Worm (Caenorhabditis elegans) whole organism, young adult: ENCODE results near the gene dph-1.
A peak's percentile ranks its signal among the peaks of the same experiment; 100 is the strongest.

ENCODE experiments used
- B0019.2 ChIP-seq: fragments of 200-800 bp; sonication (Bioruptor generic); conservative IDR thresholded peaks from 2 replicates; pipeline ENCODE4 v1.3.6; 2022; ENCODE audit warnings: missing genetic modification reagents, missing genetic modification characterization, missing compliant biosample characterization
- B0261.1 ChIP-seq: sonication (generic microtip); optimal IDR thresholded peaks from 2 replicates; lab custom pipeline; 2016; ENCODE audit warnings: mild to moderate bottlenecking, missing genetic modification characterization, moderate library complexity, missing compliant biosample characterization
- C06A6.2 ChIP-seq: fragments of 200-800 bp; sonication (Bioruptor generic); conservative IDR thresholded peaks from 2 replicates; pipeline ENCODE4 v1.3.6; 2022; ENCODE audit warnings: missing genetic modification characterization, missing compliant biosample characterization
- C17E4.6 ChIP-seq: fragments of 200-800 bp; sonication (Bioruptor generic); IDR thresholded peaks from 2 replicates; pipeline ENCODE4 v1.3.6; 2022; ENCODE audit warnings: missing genetic modification reagents, missing genetic modification characterization, missing compliant biosample characterization
- D2030.7 ChIP-seq: fragments of 200-800 bp; sonication (Bioruptor generic); IDR thresholded peaks from 2 replicates; pipeline ENCODE4 v1.3.6; 2022; ENCODE audit warnings: missing genetic modification reagents, missing genetic modification characterization, missing compliant biosample characterization
- F10E7.11 ChIP-seq: sonication (generic microtip); optimal IDR thresholded peaks from 2 replicates; lab custom pipeline; 2017; ENCODE audit warnings: mild to moderate bottlenecking, missing genetic modification characterization, moderate library complexity, missing compliant biosample characterization
- F22D6.2 ChIP-seq: sonication (generic microtip); optimal IDR thresholded peaks from 2 replicates; lab custom pipeline; 2016; ENCODE audit warnings: mild to moderate bottlenecking, missing genetic modification characterization, missing compliant biosample characterization
- F39B2.1 ChIP-seq: fragments of 200-800 bp; sonication (Bioruptor generic); IDR thresholded peaks from 2 replicates; pipeline ENCODE4 v1.3.6; 2022; ENCODE audit warnings: missing genetic modification reagents, missing genetic modification characterization, missing compliant biosample characterization
- F57C9.4 ChIP-seq: sonication (generic microtip); optimal IDR thresholded peaks from 2 replicates; lab custom pipeline; 2017; ENCODE audit warnings: mild to moderate bottlenecking, missing genetic modification characterization, missing compliant biosample characterization
- K11D2.4 ChIP-seq: fragments of 200-800 bp; sonication (Bioruptor generic); IDR thresholded peaks from 2 replicates; pipeline ENCODE4 v1.3.6; 2022; ENCODE audit warnings: missing genetic modification reagents, missing genetic modification characterization, missing compliant biosample characterization
- T26A5.8 ChIP-seq: sonication (generic microtip); optimal IDR thresholded peaks from 2 replicates; lab custom pipeline; 2016; ENCODE audit warnings: missing genetic modification characterization, missing compliant biosample characterization
- Y53G8AR.9 ChIP-seq: fragments of 200-800 bp; sonication (Bioruptor generic); conservative IDR thresholded peaks from 2 replicates; pipeline ENCODE4 v1.3.6; 2022; ENCODE audit warnings: missing genetic modification reagents, missing genetic modification characterization, missing compliant biosample characterization
- Y56A3A.18 ChIP-seq: fragments of 200-800 bp; sonication (Bioruptor generic); IDR thresholded peaks from 2 replicates; pipeline ENCODE4 v1.3.6; 2022; ENCODE audit warnings: missing genetic modification reagents, missing genetic modification characterization, missing compliant biosample characterization
- ama-1 ChIP-seq, 3 experiments: fragments of 150-350 bp in 1 of 3; sonication (generic microtip) in 2 of 3; optimal IDR thresholded peaks; 2 replicates each; lab custom pipeline; 2014 to 2018; ENCODE audit warnings: missing biosample characterization in 2 of 3, missing genetic modification characterization in 2 of 3, missing genetic modification reagents in 2 of 3
- aptf-2 ChIP-seq: fragments of 200-800 bp; sonication (Bioruptor generic); conservative IDR thresholded peaks from 2 replicates; pipeline ENCODE4 v1.3.6; 2022; ENCODE audit warnings: missing genetic modification reagents, missing genetic modification characterization, missing compliant biosample characterization
- aptf-3 ChIP-seq: fragments of 200-800 bp; sonication (Bioruptor generic); IDR thresholded peaks from 2 replicates; pipeline ENCODE4 v1.3.6; 2022; ENCODE audit warnings: missing genetic modification characterization, missing compliant biosample characterization
- attf-3 ChIP-seq: fragments of 200-800 bp; sonication (Bioruptor generic); conservative IDR thresholded peaks from 2 replicates; pipeline ENCODE4 v1.3.6; 2022; ENCODE audit warnings: missing genetic modification reagents, missing genetic modification characterization, missing compliant biosample characterization
- attf-5 ChIP-seq: fragments of 200-800 bp; sonication (Bioruptor generic); optimal IDR thresholded peaks from 2 replicates; lab custom pipeline; 2018; ENCODE audit warnings: mild to moderate bottlenecking, missing genetic modification characterization, missing compliant biosample characterization
- attf-6 ChIP-seq: fragments of 200-800 bp; sonication (Bioruptor generic); IDR thresholded peaks from 2 replicates; pipeline ENCODE4 v1.3.6; 2022; ENCODE audit warnings: missing genetic modification reagents, missing genetic modification characterization, missing compliant biosample characterization
- ccch-3 ChIP-seq: fragments of 200-800 bp; sonication (Bioruptor generic); optimal IDR thresholded peaks from 2 replicates; lab custom pipeline; 2018; ENCODE audit warnings: mild to moderate bottlenecking, missing genetic modification characterization, missing compliant biosample characterization
- cebp-2 ChIP-seq: fragments of 200-800 bp; sonication (Bioruptor generic); IDR thresholded peaks from 2 replicates; pipeline ENCODE4 v1.3.6; 2022; ENCODE audit warnings: missing genetic modification characterization, missing compliant biosample characterization
- ceh-27 ChIP-seq: fragments of 200-800 bp; sonication (Bioruptor generic); optimal IDR thresholded peaks from 2 replicates; lab custom pipeline; 2018; ENCODE audit warnings: mild to moderate bottlenecking, missing genetic modification characterization, moderate library complexity, missing compliant biosample characterization
- ceh-40 ChIP-seq: fragments of 200-800 bp; sonication (Bioruptor generic); IDR thresholded peaks from 2 replicates; pipeline ENCODE4 v1.3.6; 2022; ENCODE audit warnings: missing genetic modification characterization, missing compliant biosample characterization
- chd-7 ChIP-seq: sonication (generic microtip); optimal IDR thresholded peaks from 2 replicates; lab custom pipeline; 2016; ENCODE audit warnings: mild to moderate bottlenecking, missing genetic modification characterization, moderate library complexity, missing compliant biosample characterization
- dox-1 ChIP-seq: fragments of 200-800 bp; sonication (Bioruptor generic); IDR thresholded peaks from 2 replicates; pipeline ENCODE4 v1.3.6; 2022; ENCODE audit warnings: missing genetic modification reagents, missing genetic modification characterization, missing compliant biosample characterization
- egl-18 ChIP-seq: fragments of 200-800 bp; sonication (Bioruptor generic); IDR thresholded peaks from 2 replicates; pipeline ENCODE4 v1.3.6; 2022; ENCODE audit warnings: missing genetic modification reagents, missing genetic modification characterization, missing compliant biosample characterization
- hlh-12 ChIP-seq: sonication (generic microtip); optimal IDR thresholded peaks from 2 replicates; lab custom pipeline; 2016; ENCODE audit warnings: missing genetic modification characterization, missing compliant biosample characterization
- hmg-1.2 ChIP-seq: fragments of 200-800 bp; sonication (Bioruptor generic); IDR thresholded peaks from 2 replicates; pipeline ENCODE4 v1.3.6; 2022; ENCODE audit warnings: missing genetic modification reagents, missing genetic modification characterization, missing compliant biosample characterization
- hmg-20 ChIP-seq: fragments of 200-800 bp; sonication (Bioruptor generic); IDR thresholded peaks from 2 replicates; pipeline ENCODE4 v1.3.6; 2022; ENCODE audit warnings: missing genetic modification reagents, missing genetic modification characterization, missing compliant biosample characterization
- hsf-1 ChIP-seq: fragments of 200-800 bp; sonication (Bioruptor generic); IDR thresholded peaks from 2 replicates; pipeline ENCODE4 v1.3.6; 2022; ENCODE audit warnings: missing genetic modification reagents, missing genetic modification characterization, missing compliant biosample characterization
- lin-40 ChIP-seq: sonication (generic microtip); optimal IDR thresholded peaks from 2 replicates; lab custom pipeline; 2016; ENCODE audit warnings: missing genetic modification characterization, mild to moderate bottlenecking, missing compliant biosample characterization, missing genotype, missing genetic modification reagents
- lin-54 ChIP-seq: fragments of 200-800 bp; sonication (Bioruptor generic); optimal IDR thresholded peaks from 2 replicates; lab custom pipeline; 2018; ENCODE audit warnings: mild to moderate bottlenecking, missing genetic modification characterization, missing compliant biosample characterization
- madf-6 ChIP-seq: fragments of 200-800 bp; sonication (Bioruptor generic); IDR thresholded peaks from 2 replicates; pipeline ENCODE4 v1.3.6; 2022; ENCODE audit warnings: missing genetic modification reagents, missing genetic modification characterization, missing compliant biosample characterization
- madf-8 ChIP-seq: fragments of 200-800 bp; sonication (Bioruptor generic); conservative IDR thresholded peaks from 2 replicates; pipeline ENCODE4 v1.3.6; 2022; ENCODE audit warnings: missing genetic modification reagents, missing genetic modification characterization, missing compliant biosample characterization
- mel-28 ChIP-seq: sonication (generic microtip); optimal IDR thresholded peaks from 2 replicates; lab custom pipeline; 2016; ENCODE audit warnings: borderline replicate concordance, mild to moderate bottlenecking, missing genetic modification characterization, missing compliant biosample characterization
- nfya-1 ChIP-seq: sonication (generic microtip); optimal IDR thresholded peaks from 2 replicates; lab custom pipeline; 2017; ENCODE audit warnings: antibody characterized with exemption, missing compliant biosample characterization, missing genetic modification characterization, borderline replicate concordance; ENCODE audit not compliant: insufficient read depth
- nhr-179 ChIP-seq: sonication (generic microtip); optimal IDR thresholded peaks from 2 replicates; lab custom pipeline; 2016; ENCODE audit warnings: mild to moderate bottlenecking, missing genetic modification characterization, missing compliant biosample characterization
- nhr-80 ChIP-seq: sonication (generic microtip); optimal IDR thresholded peaks from 2 replicates; lab custom pipeline; 2016; ENCODE audit warnings: missing genetic modification characterization, missing compliant biosample characterization
- nhr-90 ChIP-seq: sonication (generic microtip); optimal IDR thresholded peaks from 2 replicates; lab custom pipeline; 2016; ENCODE audit warnings: missing genotype, mild to moderate bottlenecking, missing genetic modification characterization, missing compliant biosample characterization
- pbrm-1 ChIP-seq: fragments of 200-800 bp; sonication (Bioruptor generic); IDR thresholded peaks from 2 replicates; pipeline ENCODE4 v1.3.6; 2022; ENCODE audit warnings: missing genetic modification reagents, missing genetic modification characterization, missing compliant biosample characterization
- rec-8 ChIP-seq, 2 experiments: sonication (generic microtip); optimal IDR thresholded peaks; 2 replicates each; lab custom pipeline; 2016; ENCODE audit warnings: mild to moderate bottlenecking in 2 of 2, missing genetic modification characterization in 2 of 2, missing genetic modification reagents in 2 of 2, missing genotype in 2 of 2, missing biosample characterization in 1 of 2, missing compliant biosample characterization in 1 of 2, moderate library complexity in 1 of 2
- repo-1 ChIP-seq: sonication (generic microtip); optimal IDR thresholded peaks from 2 replicates; lab custom pipeline; 2017; ENCODE audit warnings: mild to moderate bottlenecking, missing genetic modification characterization, missing compliant biosample characterization
- sdz-38 ChIP-seq: sonication (generic microtip); optimal IDR thresholded peaks from 2 replicates; lab custom pipeline; 2016; ENCODE audit warnings: missing genotype, missing genetic modification characterization, missing compliant biosample characterization
- snpc-1.3 ChIP-seq: sonication (generic microtip); optimal IDR thresholded peaks from 2 replicates; lab custom pipeline; 2017; ENCODE audit warnings: missing genetic modification characterization, mild to moderate bottlenecking, missing compliant biosample characterization, antibody characterized with exemption, moderate library complexity, missing genotype, missing genetic modification reagents; ENCODE audit not compliant: insufficient read depth
- unc-130 ChIP-seq: sonication (generic microtip); optimal IDR thresholded peaks from 2 replicates; lab custom pipeline; 2016; ENCODE audit warnings: missing genetic modification reagents, missing genetic modification characterization, missing compliant biosample characterization
- zfh-2 ChIP-seq: fragments of 200-800 bp; sonication (Bioruptor generic); conservative IDR thresholded peaks from 2 replicates; pipeline ENCODE4 v1.3.6; 2022; ENCODE audit warnings: missing genetic modification reagents, missing genetic modification characterization, missing compliant biosample characterization
- ztf-22 ChIP-seq: fragments of 200-800 bp; sonication (Bioruptor generic); optimal IDR thresholded peaks from 2 replicates; lab custom pipeline; 2018; ENCODE audit warnings: mild to moderate bottlenecking, missing genetic modification characterization, moderate library complexity, missing compliant biosample characterization
- ztf-25 ChIP-seq: fragments of 200-800 bp; sonication (Bioruptor generic); IDR thresholded peaks from 2 replicates; pipeline ENCODE4 v1.3.6; 2022; ENCODE audit warnings: missing genetic modification reagents, missing genetic modification characterization, missing compliant biosample characterization
- ztf-3 ChIP-seq: fragments of 200-800 bp; sonication (Bioruptor generic); optimal IDR thresholded peaks from 2 replicates; lab custom pipeline; 2018; ENCODE audit warnings: mild to moderate bottlenecking, missing genetic modification characterization, missing compliant biosample characterization

Gene dph-1

ce11 chrIII:3719564-3719963, 12.9 kb downstream of the dph-1 start, which contains the start of gene C14B1.8 (continued):
- no peak for TF ChIP-seq nhr-179
- TF ChIP-seq madf-6, result peak; percentile 50
- no peak for TF ChIP-seq B0261.1
- TF ChIP-seq unc-130 (GFP tag; lab: Kevin White, UChicago), result peak; percentile 61
- no peak for TF ChIP-seq repo-1 (tag; lab: Kevin White, UChicago)
- TF ChIP-seq egl-18, result no peak
- TF ChIP-seq hmg-1.2 (GFP tag; lab: Robert Waterston, UW), result no peak
- TF ChIP-seq F22D6.2, result no peak
- TF ChIP-seq C17E4.6 (GFP tag; lab: Robert Waterston, UW), result no peak
- TF ChIP-seq F57C9.4 (tag; lab: Kevin White, UChicago), result no peak
- peak; percentile 45; the same call in 1 of the 2 replicates for TF ChIP-seq hsf-1 (GFP tag; lab: Robert Waterston, UW)
- TF ChIP-seq nfya-1, result no peak
- TF ChIP-seq hlh-12 (tag; lab: Kevin White, UChicago), result no peak
- TF ChIP-seq F39B2.1 (GFP tag; lab: Robert Waterston, UW), result no peak
- no peak for TF ChIP-seq C06A6.2 (GFP tag; lab: Robert Waterston, UW)
- no peak for TF ChIP-seq K11D2.4 (GFP tag; lab: Robert Waterston, UW)
- no peak for TF ChIP-seq mel-28
- no peak for TF ChIP-seq dox-1 (GFP tag; lab: Robert Waterston, UW)
- TF ChIP-seq attf-3 (GFP tag; lab: Robert Waterston, UW), result no peak
- TF ChIP-seq attf-6 (GFP tag; lab: Robert Waterston, UW), result 0 out of 2 replicates have a peak, but pooled peaks have one; percentile 36
- TF ChIP-seq chd-7, result no peak
- no peak for TF ChIP-seq ceh-27 (GFP tag; lab: Kevin White, UChicago)
- TF ChIP-seq sdz-38 (tag; lab: Kevin White, UChicago), result no peak
- no peak for TF ChIP-seq pbrm-1 (GFP tag; lab: Robert Waterston, UW)
- no peak for TF ChIP-seq F10E7.11
- TF ChIP-seq lin-40 (tag; lab: Kevin White, UChicago), result no peak
- peak; percentile 27 for TF ChIP-seq snpc-1.3 (tag; lab: Kevin White, UChicago)
- TF ChIP-seq D2030.7, result no peak; the same call in 1 of the 2 replicates
- no peak for TF ChIP-seq B0019.2
- TF ChIP-seq ztf-25 (GFP tag; lab: Robert Waterston, UW), result no peak
- TF ChIP-seq lin-54 (GFP tag; lab: Kevin White, UChicago), result no peak
- no peak for TF ChIP-seq ztf-3
- TF ChIP-seq hmg-20 (GFP tag; lab: Robert Waterston, UW), result no peak
- no peak for TF ChIP-seq T26A5.8
- no peak for TF ChIP-seq ceh-40
- no peak for TF ChIP-seq ztf-22 (GFP tag; lab: Kevin White, UChicago)
- no peak for TF ChIP-seq cebp-2 (GFP tag; lab: Robert Waterston, UW)
- TF ChIP-seq rec-8 (tag; optimal IDR thresholded peaks at IDR 0.05; lab: Kevin White, UChicago), result no peak
- no peak for TF ChIP-seq madf-8 (GFP tag; lab: Robert Waterston, UW)
- TF ChIP-seq nhr-80 (tag; lab: Kevin White, UChicago), result no peak
- TF ChIP-seq aptf-3 (GFP tag; lab: Robert Waterston, UW), result no peak
- TF ChIP-seq ama-1 (optimal IDR thresholded peaks at IDR 0.05; lab: Kevin White, UChicago), result no peak
- TF ChIP-seq ama-1 (GFP tag; optimal IDR thresholded peaks at IDR 0.05; lab: Kevin White, UChicago), result peak in 1 of 2 experiments; percentile 19
- no peak; the same call in 1 of the 2 replicates for TF ChIP-seq Y53G8AR.9 (GFP tag; lab: Robert Waterston, UW)
- no peak for TF ChIP-seq zfh-2 (GFP tag; lab: Robert Waterston, UW)
- TF ChIP-seq aptf-2 (GFP tag; lab: Robert Waterston, UW), result no peak
- no peak for TF ChIP-seq nhr-90 (tag; lab: Kevin White, UChicago)
- TF ChIP-seq ccch-3 (GFP tag; lab: Kevin White, UChicago), result no peak
- no peak for TF ChIP-seq attf-5
- no peak for TF ChIP-seq Y56A3A.18
